Worm (Caenorhabditis elegans): ENCODE results near the gene nbs-1.

DNA sequence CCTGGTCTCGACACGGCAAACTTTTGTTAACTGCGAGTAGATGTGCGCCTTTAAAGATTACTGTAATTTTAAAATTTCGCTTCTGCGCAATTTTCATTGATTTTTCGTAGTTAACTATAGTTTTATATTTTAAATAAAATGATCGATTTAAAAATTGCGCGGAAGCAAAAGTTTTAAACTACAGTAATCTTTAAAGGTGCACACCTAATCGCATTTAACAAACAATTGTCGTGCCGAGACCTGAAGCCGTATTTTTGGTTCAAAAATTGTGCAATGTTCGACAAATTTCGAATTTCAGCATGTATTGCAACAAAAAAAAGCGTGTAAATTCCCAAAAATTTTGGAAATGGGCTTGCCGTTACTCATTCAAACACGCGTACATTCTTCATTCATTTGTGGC lies 1.8 kb downstream of the nbs-1 start:
- no peak for TF ChIP-seq aly-2 (tag; optimal IDR thresholded peaks at IDR 0.05)
- no peak for TF ChIP-seq lin-39 (tag; optimal IDR thresholded peaks at IDR 0.05)
- TF ChIP-seq pha-4 (GFP tag; IDR thresholded peaks at IDR 0.05) = no peak
- no peak for TF ChIP-seq pha-4 (tag; optimal IDR thresholded peaks at IDR 0.05)
